Fruit fly (Drosophila melanogaster) whole organism, embryonic: ENCODE data around the gene Pif1A.
A peak's percentile ranks its signal among the peaks of the same experiment; 100 is the strongest.

Source experiments
- Awh ChIP-seq: fragments of 200-800 bp; sonication (Bioruptor generic); IDR thresholded peaks from 2 replicates; pipeline ENCODE4, ENCODE4 v1.3.6; 2022; ENCODE audit warnings: missing biosample characterization, missing genetic modification characterization
- CG10209 ChIP-seq: fragments of 200-800 bp; sonication (Bioruptor generic); optimal IDR thresholded peaks from 3 replicates; lab custom pipeline; 2017; ENCODE audit warnings: missing biosample characterization, mild to moderate bottlenecking, missing genetic modification characterization, missing genetic modification reagents
- CG11456 ChIP-seq: fragments of 200-800 bp; sonication (Bioruptor generic); IDR thresholded peaks from 3 replicates; pipeline ENCODE4 v1.3.6; 2022; ENCODE audit warnings: missing biosample characterization, missing genetic modification characterization
- CG12104 ChIP-seq: fragments of 200-800 bp; sonication (Bioruptor generic); optimal IDR thresholded peaks from 3 replicates; lab custom pipeline; 2016; ENCODE audit warnings: missing biosample characterization, missing genetic modification characterization
- CG1233 ChIP-seq: fragments of 200-800 bp; sonication (Bioruptor generic); optimal IDR thresholded peaks from 4 replicates; lab custom pipeline; 2018; ENCODE audit warnings: missing biosample characterization, mild to moderate bottlenecking, missing genetic modification characterization
- CG12744 ChIP-seq: fragments of 200-800 bp; sonication (Bioruptor generic); optimal IDR thresholded peaks from 2 replicates; lab custom pipeline; 2016; ENCODE audit warnings: missing biosample characterization, missing genetic modification characterization
- CG14710 ChIP-seq: fragments of 200-800 bp; sonication (Bioruptor generic); optimal IDR thresholded peaks from 3 replicates; lab custom pipeline; 2019; ENCODE audit warnings: missing biosample characterization, mild to moderate bottlenecking, missing genetic modification characterization, moderate library complexity
- CG15011 ChIP-seq: fragments of 200-800 bp; sonication (Bioruptor generic); optimal IDR thresholded peaks from 3 replicates; lab custom pipeline; 2018; ENCODE audit warnings: missing biosample characterization, mild to moderate bottlenecking, missing genetic modification characterization
- CG15073 ChIP-seq: fragments of 200-800 bp; sonication (Bioruptor generic); optimal IDR thresholded peaks from 2 replicates; lab custom pipeline; 2016; ENCODE audit warnings: missing biosample characterization, missing genetic modification characterization
- CG1602 ChIP-seq: fragments of 200-800 bp; sonication (Bioruptor generic); optimal IDR thresholded peaks from 3 replicates; lab custom pipeline; 2016; ENCODE audit warnings: missing biosample characterization, missing genetic modification characterization
- CG17328 ChIP-seq: fragments of 200-800 bp; sonication (Bioruptor generic); IDR thresholded peaks from 2 replicates; pipeline ENCODE4 v1.3.6; 2022; ENCODE audit warnings: missing biosample characterization, missing genetic modification characterization
- CG1832 ChIP-seq: fragments of 200-800 bp; sonication (Bioruptor generic); optimal IDR thresholded peaks from 2 replicates; lab custom pipeline; 2017; ENCODE audit warnings: missing biosample characterization, mild to moderate bottlenecking, missing genetic modification characterization, inconsistent platforms
- CG18619 ChIP-seq: fragments of 200-800 bp; sonication (Bioruptor generic); optimal IDR thresholded peaks from 3 replicates; lab custom pipeline; 2017; ENCODE audit warnings: missing biosample characterization, mild to moderate bottlenecking, missing genetic modification characterization
- CG2889 ChIP-seq: fragments of 200-800 bp; sonication (Bioruptor generic); IDR thresholded peaks from 3 replicates; pipeline ENCODE4 v1.3.6; 2022; ENCODE audit warnings: missing biosample characterization, missing genetic modification characterization
- CG3726 ChIP-seq: fragments of 200-800 bp; sonication (Bioruptor generic); IDR thresholded peaks from 3 replicates; pipeline ENCODE4, ENCODE4 v1.3.6; 2022; ENCODE audit warnings: missing biosample characterization, missing genetic modification characterization
- CG42726 ChIP-seq: fragments of 200-800 bp; sonication (Bioruptor generic); IDR thresholded peaks from 2 replicates; pipeline ENCODE4 v1.3.6; 2022; ENCODE audit warnings: missing biosample characterization, missing genetic modification characterization; ENCODE audit not compliant: partially characterized antibody
- CG4360 ChIP-seq: fragments of 200-800 bp; sonication (Bioruptor generic); IDR thresholded peaks from 2 replicates; pipeline ENCODE4 v1.3.6; 2022; ENCODE audit warnings: missing biosample characterization, missing genetic modification characterization
- CG7357 ChIP-seq: fragments of 200-800 bp; sonication (Bioruptor generic); IDR thresholded peaks from 3 replicates; pipeline ENCODE4 v1.3.6; 2022; ENCODE audit warnings: missing biosample characterization, missing genetic modification characterization
- CG7963 ChIP-seq: fragments of 200-800 bp; sonication (Bioruptor generic); IDR thresholded peaks from 3 replicates; pipeline ENCODE4 v1.3.6; 2022; ENCODE audit warnings: missing biosample characterization, missing genetic modification characterization; ENCODE audit not compliant: partially characterized antibody
- CG9876 ChIP-seq: fragments of 200-800 bp; sonication (Bioruptor generic); optimal IDR thresholded peaks from 2 replicates; lab custom pipeline; 2016; ENCODE audit warnings: missing biosample characterization, missing genetic modification characterization
- CoRest ChIP-seq: fragments of 200-800 bp; sonication (Bioruptor generic); optimal IDR thresholded peaks from 3 replicates; lab custom pipeline; 2018; ENCODE audit warnings: missing biosample characterization, mild to moderate bottlenecking, missing genetic modification characterization, moderate library complexity
- Dad ChIP-seq: fragments of 200-800 bp; sonication (Bioruptor generic); optimal IDR thresholded peaks from 3 replicates; lab custom pipeline; 2016; ENCODE audit warnings: missing biosample characterization, missing genetic modification characterization
- Dek ChIP-seq: fragments of 200-800 bp; sonication (Bioruptor generic); optimal IDR thresholded peaks from 3 replicates; lab custom pipeline; 2019; ENCODE audit warnings: missing biosample characterization, mild to moderate bottlenecking, missing genetic modification characterization, moderate library complexity
- HLH54F ChIP-seq: fragments of 200-800 bp; sonication (Bioruptor generic); optimal IDR thresholded peaks from 3 replicates; lab custom pipeline; 2016; ENCODE audit warnings: missing biosample characterization, missing genetic modification characterization
- Hmx ChIP-seq: fragments of 200-800 bp; sonication (Bioruptor generic); optimal IDR thresholded peaks from 2 replicates; lab custom pipeline; 2016; ENCODE audit warnings: missing biosample characterization, missing genetic modification characterization
- Hr3 ChIP-seq: fragments of 200-800 bp; sonication (Bioruptor generic); optimal IDR thresholded peaks from 3 replicates; lab custom pipeline; 2016; ENCODE audit warnings: missing biosample characterization, missing genetic modification characterization
- Hsf ChIP-seq: fragments of 200-800 bp; sonication (Bioruptor generic); optimal IDR thresholded peaks from 3 replicates; lab custom pipeline; 2016; ENCODE audit warnings: missing biosample characterization, missing genetic modification characterization
- Mes4 ChIP-seq: fragments of 200-800 bp; sonication (Bioruptor generic); optimal IDR thresholded peaks from 2 replicates; lab custom pipeline; 2016; ENCODE audit warnings: missing biosample characterization, missing genetic modification characterization
- NK7.1 ChIP-seq: fragments of 200-800 bp; sonication (Bioruptor generic); optimal IDR thresholded peaks from 3 replicates; lab custom pipeline; 2016; ENCODE audit warnings: missing biosample characterization, missing genetic modification characterization
- Oli ChIP-seq: fragments of 200-800 bp; sonication (Bioruptor generic); optimal IDR thresholded peaks from 2 replicates; lab custom pipeline; 2018; ENCODE audit warnings: missing biosample characterization, mild to moderate bottlenecking, missing genetic modification characterization, moderate library complexity
- Side ChIP-seq: fragments of 200-800 bp; sonication (Bioruptor generic); optimal IDR thresholded peaks from 2 replicates; lab custom pipeline; 2016; ENCODE audit warnings: missing biosample characterization, missing genetic modification characterization
- TFAM ChIP-seq: fragments of 200-800 bp; sonication (Bioruptor generic); optimal IDR thresholded peaks from 2 replicates; lab custom pipeline; 2017; ENCODE audit warnings: missing biosample characterization, missing genetic modification characterization, inconsistent platforms
- Trl ChIP-seq, 3 experiments: fragments of >200 bp in 2 of 3; fragments of 200-800 bp in 1 of 3; sonication (Bioruptor generic) in 1 of 3; optimal IDR thresholded peaks; 2 replicates in 1 of 3; 3 replicates in 2 of 3; lab custom pipeline; 2016 to 2017; ENCODE audit warnings: missing biosample characterization in 1 of 3, missing genetic modification characterization in 1 of 3
- Vsx1 ChIP-seq: fragments of 200-800 bp; sonication (Bioruptor generic); optimal IDR thresholded peaks from 2 replicates; lab custom pipeline; 2017; ENCODE audit warnings: missing biosample characterization, mild to moderate bottlenecking, missing genetic modification characterization, missing genetic modification reagents
- amos ChIP-seq: fragments of 200-800 bp; sonication (Bioruptor generic); IDR thresholded peaks from 2 replicates; pipeline ENCODE4 v1.3.6; 2022; ENCODE audit warnings: missing biosample characterization, missing genetic modification characterization; ENCODE audit not compliant: partially characterized antibody
- chn ChIP-seq: fragments of 200-800 bp; sonication (Bioruptor generic); optimal IDR thresholded peaks from 2 replicates; lab custom pipeline; 2016; ENCODE audit warnings: missing biosample characterization, missing genetic modification characterization
- crp ChIP-seq, 2 experiments: fragments of 200-800 bp; sonication (Bioruptor generic); optimal IDR thresholded peaks; 2 replicates in 1 of 2; 3 replicates in 1 of 2; lab custom pipeline; 2017; ENCODE audit warnings: missing biosample characterization in 2 of 2, missing genetic modification characterization in 2 of 2, mild to moderate bottlenecking in 1 of 2, moderate library complexity in 1 of 2
- emc ChIP-seq: fragments of 200-800 bp; sonication (Bioruptor generic); optimal IDR thresholded peaks from 2 replicates; lab custom pipeline; 2016; ENCODE audit warnings: missing biosample characterization, missing genetic modification characterization
- en ChIP-seq: fragments of 200-800 bp; sonication (Bioruptor generic); optimal IDR thresholded peaks from 2 replicates; lab custom pipeline; 2016; ENCODE audit warnings: missing biosample characterization, missing genetic modification characterization
- exex ChIP-seq: fragments of 200-800 bp; sonication (Bioruptor generic); optimal IDR thresholded peaks from 4 replicates; lab custom pipeline; 2018; ENCODE audit warnings: missing biosample characterization, mild to moderate bottlenecking, missing genetic modification characterization, moderate library complexity
- ind ChIP-seq: fragments of 200-800 bp; sonication (Bioruptor generic); optimal IDR thresholded peaks from 3 replicates; lab custom pipeline; 2016; ENCODE audit warnings: missing biosample characterization, missing genetic modification characterization
- knrl ChIP-seq: fragments of 200-800 bp; sonication (Bioruptor generic); IDR thresholded peaks from 3 replicates; pipeline ENCODE4 v1.3.6; 2022; ENCODE audit warnings: missing biosample characterization, missing genetic modification characterization; ENCODE audit not compliant: partially characterized antibody
- mld ChIP-seq: fragments of 200-800 bp; sonication (Bioruptor generic); IDR thresholded peaks from 3 replicates; pipeline ENCODE4 v1.3.6; 2022; ENCODE audit warnings: missing biosample characterization, missing genetic modification characterization; ENCODE audit not compliant: partially characterized antibody
- nau ChIP-seq: fragments of 200-800 bp; sonication (Bioruptor generic); optimal IDR thresholded peaks from 3 replicates; lab custom pipeline; 2017; ENCODE audit warnings: missing biosample characterization, mild to moderate bottlenecking, missing genetic modification characterization, missing genetic modification reagents
- p53 ChIP-seq: fragments of 200-800 bp; sonication (Bioruptor generic); optimal IDR thresholded peaks from 2 replicates; lab custom pipeline; 2016; ENCODE audit warnings: missing biosample characterization, missing genetic modification characterization
- peb ChIP-seq: fragments of 200-800 bp; sonication (Bioruptor generic); IDR thresholded peaks from 2 replicates; pipeline ENCODE4 v1.3.6; 2022; ENCODE audit warnings: missing biosample characterization, missing genetic modification characterization
- unpg ChIP-seq: fragments of 200-800 bp; sonication (Bioruptor generic); optimal IDR thresholded peaks from 3 replicates; lab custom pipeline; 2018; ENCODE audit warnings: missing biosample characterization, mild to moderate bottlenecking, missing genetic modification characterization, moderate library complexity
- zen ChIP-seq: fragments of 200-800 bp; sonication (Bioruptor generic); optimal IDR thresholded peaks from 3 replicates; lab custom pipeline; 2018; ENCODE audit warnings: missing biosample characterization, mild to moderate bottlenecking, missing genetic modification characterization, moderate library complexity

Gene Pif1A

dm6 chr3R:8747134-8747870 lies 53.7 kb downstream of the Pif1A start, which contains the start of the genes CG9801 and Nasp:
TSS of gene CG9801 (minus strand) at chr3R:8747675.
TSS of gene Nasp (plus strand) at chr3R:8747798.
- TF ChIP-seq Dek (tag; lab: Kevin White, UChicago) (peak; percentile 8), nau (GFP tag; lab: Kevin White, UChicago) (peak; percentile 4), CG1602 (GFP tag; lab: Kevin White, UChicago) (no peak), TFAM (GFP tag; lab: Kevin White, UChicago) (no peak), CG1832 (no peak), Mes4 (peak; percentile 32), mld (GFP tag; lab: Robert Waterston, UW) (peak; percentile 63), CG15011 (GFP tag; lab: Kevin White, UChicago) (peak; percentile 11), unpg (GFP tag; lab: Kevin White, UChicago) (no peak), CoRest (tag; lab: Kevin White, UChicago) (peak; percentile 44), CG12744 (no peak), CG4360 (GFP tag; lab: Robert Waterston, UW) (no peak), ind (peak; percentile 19), CG18619 (GFP tag; lab: Kevin White, UChicago) (no peak), amos (GFP tag; lab: Robert Waterston, UW) (peak; percentile 83), Oli (tag; lab: Kevin White, UChicago) (no peak), chn (GFP tag; lab: Kevin White, UChicago) (peak; percentile 45), crp (GFP tag; optimal IDR thresholded peaks at IDR 0.05; lab: Kevin White, UChicago) (peak in 1 of 2 experiments; percentile 16), peb (GFP tag; lab: Robert Waterston, UW) (0 out of 2 replicates have a peak, but pooled peaks have one; percentile 30), Dad (GFP tag; lab: Kevin White, UChicago) (peak; percentile 35), CG14710 (tag; lab: Kevin White, UChicago) (peak; percentile 67), knrl (peak; percentile 79), NK7.1 (GFP tag; lab: Kevin White, UChicago) (peak; percentile 15), Hsf (GFP tag; lab: Kevin White, UChicago) (peak; percentile 23), Vsx1 (GFP tag; lab: Kevin White, UChicago) (no peak), Trl (optimal IDR thresholded peaks at IDR 0.05; lab: Kevin White, UChicago) (no peak), Trl (GFP tag; optimal IDR thresholded peaks at IDR 0.05; lab: Kevin White, UChicago) (peak; percentile 42), Side (no peak), Hmx (GFP tag; lab: Kevin White, UChicago) (no peak), CG42726 (peak; percentile 54; the same call in 1 of the 2 replicates), CG12104 (GFP tag; lab: Kevin White, UChicago) (no peak), Awh (GFP tag; lab: Robert Waterston, UW) (no peak), CG7357 (GFP tag; lab: Robert Waterston, UW) (no peak), Hr3 (GFP tag; lab: Kevin White, UChicago) (no peak), emc (GFP tag; lab: Kevin White, UChicago) (no peak), zen (tag; lab: Kevin White, UChicago) (peak; percentile 54), exex (tag; lab: Kevin White, UChicago) (no peak), en (GFP tag; lab: Kevin White, UChicago) (no peak), CG3726 (GFP tag; lab: Robert Waterston, UW) (0 out of 3 replicates have a peak, but pooled peaks have one; percentile 9), HLH54F (peak; percentile 33), p53 (GFP tag; lab: Kevin White, UChicago) (peak; percentile 81), CG11456 (GFP tag; lab: Robert Waterston, UW) (0 out of 3 replicates have a peak, but pooled peaks have one; percentile 13), CG1233 (GFP tag; lab: Kevin White, UChicago) (no peak), CG15073 (GFP tag; lab: Kevin White, UChicago) (no peak), CG17328 (GFP tag; lab: Robert Waterston, UW) (0 out of 2 replicates have a peak, but pooled peaks have one; percentile 31), CG7963 (GFP tag; lab: Robert Waterston, UW) (peak; percentile 71), CG10209 (GFP tag; lab: Kevin White, UChicago) (peak; percentile 13), CG2889 (GFP tag; lab: Robert Waterston, UW) (no peak), CG9876 (GFP tag; lab: Kevin White, UChicago) (peak; percentile 41)
